Worm (Caenorhabditis elegans): Measurements from ENCODE around the gene C12D12.3.

ce11 chrX:3469332-3469731, 19.8 kb upstream of the C12D12.3 start:
- no peak for TF ChIP-seq T23F11.4 (GFP tag; optimal IDR thresholded peaks at IDR 0.05)
- TF ChIP-seq pha-4 (tag; optimal IDR thresholded peaks at IDR 0.05) = no peak
- TF ChIP-seq ceh-6 (GFP tag; optimal IDR thresholded peaks at IDR 0.05) = no peak
- no peak for TF ChIP-seq ref-2 (tag; optimal IDR thresholded peaks at IDR 0.05)
- TF ChIP-seq sox-4 (tag; optimal IDR thresholded peaks at IDR 0.05) = no peak
- no peak for TF ChIP-seq ama-1 (optimal IDR thresholded peaks at IDR 0.05)
